Fruit fly (Drosophila melanogaster) whole organism, embryonic: Measurements from ENCODE around the gene glob3.
A peak's percentile ranks its signal among the peaks of the same experiment; 100 is the strongest.

Source experiments
- Asciz ChIP-seq: fragments of 200-800 bp; sonication (Bioruptor generic); optimal IDR thresholded peaks from 2 replicates; lab custom pipeline; 2017; ENCODE audit warnings: missing biosample characterization, mild to moderate bottlenecking, missing genetic modification characterization, missing genetic modification reagents
- CG11560 ChIP-seq: fragments of 200-800 bp; sonication (Bioruptor generic); IDR thresholded peaks from 3 replicates; pipeline ENCODE4 v1.3.6; 2022; ENCODE audit warnings: missing biosample characterization, missing genetic modification characterization
- CG11696 ChIP-seq: fragments of 200-800 bp; sonication (Bioruptor generic); IDR thresholded peaks from 2 replicates; pipeline ENCODE4 v1.3.6; 2022; ENCODE audit warnings: missing biosample characterization, missing genetic modification characterization
- CG12219 ChIP-seq: fragments of 200-800 bp; sonication (Bioruptor generic); optimal IDR thresholded peaks from 3 replicates; lab custom pipeline; 2018; ENCODE audit warnings: missing biosample characterization, mild to moderate bottlenecking, missing genetic modification characterization
- CG12942 ChIP-seq: fragments of 200-800 bp; sonication (Bioruptor generic); optimal IDR thresholded peaks from 3 replicates; lab custom pipeline; 2016; ENCODE audit warnings: missing biosample characterization, missing genetic modification characterization
- CG1529 ChIP-seq: fragments of 200-800 bp; sonication (Bioruptor generic); optimal IDR thresholded peaks from 3 replicates; lab custom pipeline; 2018; ENCODE audit warnings: missing biosample characterization, missing genetic modification characterization
- CG15479 ChIP-seq: fragments of 200-800 bp; sonication (Bioruptor generic); optimal IDR thresholded peaks from 3 replicates; lab custom pipeline; 2019; ENCODE audit warnings: missing biosample characterization, mild to moderate bottlenecking, missing genetic modification characterization, moderate library complexity
- CG1603 ChIP-seq: fragments of 200-800 bp; sonication (Bioruptor generic); optimal IDR thresholded peaks from 2 replicates; lab custom pipeline; 2019; ENCODE audit warnings: missing biosample characterization, mild to moderate bottlenecking, missing genetic modification characterization, moderate library complexity
- CG17568 ChIP-seq: fragments of 200-800 bp; sonication (Bioruptor generic); optimal IDR thresholded peaks from 2 replicates; lab custom pipeline; 2018; ENCODE audit warnings: missing biosample characterization, mild to moderate bottlenecking, missing genetic modification characterization, moderate library complexity
- CG17612 ChIP-seq: fragments of 200-800 bp; sonication (Bioruptor generic); IDR thresholded peaks from 2 replicates; pipeline ENCODE4 v1.3.6; 2022; ENCODE audit warnings: missing biosample characterization, missing genetic modification characterization
- CG18619 ChIP-seq: fragments of 200-800 bp; sonication (Bioruptor generic); optimal IDR thresholded peaks from 3 replicates; lab custom pipeline; 2017; ENCODE audit warnings: missing biosample characterization, mild to moderate bottlenecking, missing genetic modification characterization
- CG2678 ChIP-seq: fragments of 200-800 bp; sonication (Bioruptor generic); optimal IDR thresholded peaks from 3 replicates; lab custom pipeline; 2019; ENCODE audit warnings: missing biosample characterization, mild to moderate bottlenecking, missing genetic modification characterization, moderate library complexity
- CG2889 ChIP-seq: fragments of 200-800 bp; sonication (Bioruptor generic); IDR thresholded peaks from 3 replicates; pipeline ENCODE4 v1.3.6; 2022; ENCODE audit warnings: missing biosample characterization, missing genetic modification characterization
- CG31224 ChIP-seq: fragments of 200-800 bp; sonication (Bioruptor generic); IDR thresholded peaks from 2 replicates; pipeline ENCODE4 v1.3.6; 2022; ENCODE audit warnings: missing biosample characterization, missing genetic modification characterization
- CG4360 ChIP-seq: fragments of 200-800 bp; sonication (Bioruptor generic); IDR thresholded peaks from 2 replicates; pipeline ENCODE4 v1.3.6; 2022; ENCODE audit warnings: missing biosample characterization, missing genetic modification characterization
- CG8359 ChIP-seq: fragments of 200-800 bp; sonication (Bioruptor generic); optimal IDR thresholded peaks from 2 replicates; lab custom pipeline; 2017; ENCODE audit warnings: missing biosample characterization, mild to moderate bottlenecking, missing genetic modification characterization, borderline replicate concordance
- CG9437 ChIP-seq: fragments of 200-800 bp; sonication (Bioruptor generic); optimal IDR thresholded peaks from 2 replicates; lab custom pipeline; 2018; ENCODE audit warnings: missing biosample characterization, mild to moderate bottlenecking, missing genetic modification characterization
- CG9727 ChIP-seq: fragments of 200-800 bp; sonication (Bioruptor generic); optimal IDR thresholded peaks from 3 replicates; lab custom pipeline; 2017; ENCODE audit warnings: missing biosample characterization, mild to moderate bottlenecking, missing genetic modification characterization
- CHES-1-like ChIP-seq: fragments of 200-800 bp; sonication (Bioruptor generic); optimal IDR thresholded peaks from 2 replicates; lab custom pipeline; 2016; ENCODE audit warnings: missing biosample characterization, missing genetic modification characterization
- E2f2 ChIP-seq: fragments of 200-800 bp; sonication (Bioruptor generic); IDR thresholded peaks from 2 replicates; pipeline ENCODE4 v1.3.6; 2022; ENCODE audit warnings: missing biosample characterization, missing genetic modification characterization
- Elba2 ChIP-seq: fragments of 200-800 bp; sonication (Bioruptor generic); optimal IDR thresholded peaks from 3 replicates; lab custom pipeline; 2016; ENCODE audit warnings: missing biosample characterization, missing genetic modification characterization
- HHEX ChIP-seq: fragments of 200-800 bp; sonication (Bioruptor generic); optimal IDR thresholded peaks from 3 replicates; lab custom pipeline; 2017; ENCODE audit warnings: missing biosample characterization, mild to moderate bottlenecking, missing genetic modification characterization, missing genetic modification reagents
- HLH3B ChIP-seq: fragments of 200-800 bp; sonication (Bioruptor generic); IDR thresholded peaks from 2 replicates; pipeline ENCODE4 v1.3.6; 2022; ENCODE audit warnings: missing biosample characterization, missing genetic modification characterization
- HLH54F ChIP-seq: fragments of 200-800 bp; sonication (Bioruptor generic); optimal IDR thresholded peaks from 3 replicates; lab custom pipeline; 2016; ENCODE audit warnings: missing biosample characterization, missing genetic modification characterization
- HLHmδ ChIP-seq: fragments of 200-800 bp; sonication (Bioruptor generic); optimal IDR thresholded peaks from 2 replicates; lab custom pipeline; 2018; ENCODE audit warnings: missing biosample characterization, mild to moderate bottlenecking, missing genetic modification characterization, moderate library complexity
- Hand ChIP-seq: fragments of 200-800 bp; sonication (Bioruptor generic); optimal IDR thresholded peaks from 2 replicates; lab custom pipeline; 2017; ENCODE audit warnings: mild to moderate bottlenecking, missing biosample characterization, missing genetic modification reagents, missing genetic modification characterization
- Lim3 ChIP-seq: fragments of 200-800 bp; sonication (Bioruptor generic); IDR thresholded peaks from 2 replicates; pipeline ENCODE4 v1.3.6; 2022; ENCODE audit warnings: missing biosample characterization, missing genetic modification characterization
- Mrtf ChIP-seq: fragments of 200-800 bp; sonication (Bioruptor generic); IDR thresholded peaks from 3 replicates; pipeline ENCODE4 v1.3.6; 2022; ENCODE audit warnings: missing biosample characterization, missing genetic modification characterization
- Myb ChIP-seq: fragments of 200-800 bp; sonication (Bioruptor generic); optimal IDR thresholded peaks from 2 replicates; lab custom pipeline; 2016; ENCODE audit warnings: missing biosample characterization, missing genetic modification characterization
- Neu2 ChIP-seq: fragments of 200-800 bp; sonication (Bioruptor generic); optimal IDR thresholded peaks from 3 replicates; lab custom pipeline; 2016; ENCODE audit warnings: missing biosample characterization, missing genetic modification characterization, borderline replicate concordance
- Rfx ChIP-seq: fragments of 200-800 bp; sonication (Bioruptor generic); IDR thresholded peaks from 2 replicates; pipeline ENCODE4 v1.3.6; 2022; ENCODE audit warnings: missing biosample characterization, missing genetic modification characterization
- Side ChIP-seq: fragments of 200-800 bp; sonication (Bioruptor generic); optimal IDR thresholded peaks from 2 replicates; lab custom pipeline; 2016; ENCODE audit warnings: missing biosample characterization, missing genetic modification characterization
- Sox100B ChIP-seq: fragments of 200-800 bp; sonication (Bioruptor generic); optimal IDR thresholded peaks from 3 replicates; lab custom pipeline; 2018; ENCODE audit warnings: missing biosample characterization, mild to moderate bottlenecking, missing genetic modification characterization
- Spps ChIP-seq: fragments of 200-800 bp; sonication (Bioruptor generic); optimal IDR thresholded peaks from 2 replicates; lab custom pipeline; 2018; ENCODE audit warnings: missing biosample characterization, mild to moderate bottlenecking, missing genetic modification characterization
- Vsx1 ChIP-seq: fragments of 200-800 bp; sonication (Bioruptor generic); optimal IDR thresholded peaks from 2 replicates; lab custom pipeline; 2017; ENCODE audit warnings: missing biosample characterization, mild to moderate bottlenecking, missing genetic modification characterization, missing genetic modification reagents
- az2 ChIP-seq: fragments of 200-800 bp; sonication (Bioruptor generic); optimal IDR thresholded peaks from 3 replicates; lab custom pipeline; 2016; ENCODE audit warnings: missing biosample characterization, missing genetic modification characterization
- chn ChIP-seq: fragments of 200-800 bp; sonication (Bioruptor generic); optimal IDR thresholded peaks from 2 replicates; lab custom pipeline; 2016; ENCODE audit warnings: missing biosample characterization, missing genetic modification characterization
- crp ChIP-seq, 2 experiments: fragments of 200-800 bp; sonication (Bioruptor generic); optimal IDR thresholded peaks; 2 replicates in 1 of 2; 3 replicates in 1 of 2; lab custom pipeline; 2017; ENCODE audit warnings: missing biosample characterization in 2 of 2, missing genetic modification characterization in 2 of 2, mild to moderate bottlenecking in 1 of 2, moderate library complexity in 1 of 2
- dan ChIP-seq: fragments of 200-800 bp; sonication (Bioruptor generic); IDR thresholded peaks from 2 replicates; pipeline ENCODE4 v1.3.6; 2022; ENCODE audit warnings: missing biosample characterization, missing genetic modification characterization
- dimm ChIP-seq: fragments of 200-800 bp; sonication (Bioruptor generic); IDR thresholded peaks from 2 replicates; pipeline ENCODE4 v1.3.6; 2022; ENCODE audit warnings: missing biosample characterization, missing genetic modification characterization
- dysf ChIP-seq: fragments of 200-800 bp; sonication (Bioruptor generic); IDR thresholded peaks from 3 replicates; pipeline ENCODE4 v1.3.6; 2022; ENCODE audit warnings: missing biosample characterization, missing genetic modification characterization
- gcm ChIP-seq: fragments of 200-800 bp; sonication (Bioruptor generic); optimal IDR thresholded peaks from 2 replicates; lab custom pipeline; 2019; ENCODE audit warnings: missing biosample characterization, mild to moderate bottlenecking, missing genetic modification characterization, moderate library complexity
- lbe ChIP-seq: fragments of 200-800 bp; sonication (Bioruptor generic); optimal IDR thresholded peaks from 2 replicates; lab custom pipeline; 2016; ENCODE audit warnings: missing biosample characterization, mild to moderate bottlenecking, missing genetic modification characterization
- nerfin-1 ChIP-seq: fragments of 200-800 bp; sonication (Bioruptor generic); optimal IDR thresholded peaks from 3 replicates; lab custom pipeline; 2019; ENCODE audit warnings: missing biosample characterization, mild to moderate bottlenecking, missing genetic modification characterization, moderate library complexity
- odd ChIP-seq: fragments of 200-800 bp; sonication (Bioruptor generic); optimal IDR thresholded peaks from 2 replicates; lab custom pipeline; 2017; ENCODE audit warnings: missing biosample characterization, mild to moderate bottlenecking, missing genetic modification characterization
- sima ChIP-seq: fragments of 200-800 bp; sonication (Bioruptor generic); optimal IDR thresholded peaks from 2 replicates; lab custom pipeline; 2016; ENCODE audit warnings: missing biosample characterization, missing genetic modification characterization
- sr ChIP-seq: fragments of 200-800 bp; sonication (Bioruptor generic); IDR thresholded peaks from 3 replicates; pipeline ENCODE4 v1.3.6; 2022; ENCODE audit warnings: missing biosample characterization, missing genetic modification characterization
- tap ChIP-seq: fragments of 200-800 bp; optimal IDR thresholded peaks from 3 replicates; lab custom pipeline; 2019; ENCODE audit warnings: missing biosample characterization, mild to moderate bottlenecking, missing genetic modification characterization, moderate library complexity
- toy ChIP-seq: fragments of 200-800 bp; sonication (Bioruptor generic); IDR thresholded peaks from 2 replicates; pipeline ENCODE4 v1.3.6; 2022; ENCODE audit warnings: missing biosample characterization, missing genetic modification characterization
- zf30C ChIP-seq: fragments of 200-800 bp; sonication (Bioruptor generic); optimal IDR thresholded peaks from 3 replicates; lab custom pipeline; 2018; ENCODE audit warnings: missing biosample characterization, mild to moderate bottlenecking, missing genetic modification characterization
- zfh1 ChIP-seq: fragments of 200-800 bp; sonication (Bioruptor generic); IDR thresholded peaks from 3 replicates; pipeline ENCODE4 v1.3.6; 2022; ENCODE audit warnings: missing biosample characterization, missing genetic modification characterization

The glob3 gene

DNA sequence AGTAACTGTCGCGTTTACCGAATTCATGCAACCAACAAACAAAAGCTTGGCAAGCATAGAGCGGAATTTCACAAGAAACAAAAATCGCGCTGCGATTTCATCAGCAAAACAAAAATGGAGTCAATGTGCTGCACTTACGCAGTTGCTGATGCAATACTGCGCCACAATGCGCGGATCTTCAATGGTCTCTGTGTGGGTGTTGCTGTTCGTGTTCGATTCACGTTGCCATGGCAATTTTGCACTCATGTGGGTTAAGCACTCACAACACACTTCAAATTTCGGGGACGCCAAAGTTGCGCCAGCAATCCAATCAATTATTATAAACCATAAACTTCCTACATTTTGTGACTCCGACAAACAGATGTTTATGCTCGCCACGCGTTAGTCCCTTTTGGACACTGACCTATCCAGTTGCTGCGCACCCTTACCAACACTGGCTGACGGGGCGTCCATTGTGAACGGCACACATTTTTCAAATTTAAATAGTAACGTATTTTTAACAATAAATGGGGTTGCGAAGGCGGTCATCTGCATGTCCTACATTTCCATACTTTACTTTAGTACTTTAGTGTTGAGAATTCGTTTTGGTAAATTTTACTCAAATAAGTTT lies 32.3 kb downstream of the glob3 start, which contains the start of gene CG2017 (continued):
- no peak for TF ChIP-seq toy (GFP tag; lab: Robert Waterston, UW)
- peak; percentile 71 for TF ChIP-seq HLH54F (GFP tag; lab: Kevin White, UChicago)
- TF ChIP-seq CG17568 (GFP tag; lab: Kevin White, UChicago), result no peak
- no peak for TF ChIP-seq CG4360
- TF ChIP-seq nerfin-1 (tag; lab: Kevin White, UChicago), result peak; percentile 35
- peak; percentile 55 for TF ChIP-seq HHEX (GFP tag; lab: Kevin White, UChicago)
- no peak for TF ChIP-seq CG12219
- TF ChIP-seq CG11696 (GFP tag; lab: Robert Waterston, UW), result no peak
- TF ChIP-seq zfh1 (GFP tag; lab: Robert Waterston, UW), result peak; percentile 45; the same call in 1 of the 3 replicates
- TF ChIP-seq Lim3, result no peak
- no peak for TF ChIP-seq Hand (GFP tag; lab: Kevin White, UChicago)
- peak; percentile 100 for TF ChIP-seq Myb (GFP tag; lab: Kevin White, UChicago)
- TF ChIP-seq CG9727 (GFP tag; lab: Kevin White, UChicago), result no peak
- no peak for TF ChIP-seq tap
- TF ChIP-seq E2f2, result peak; percentile 85
- TF ChIP-seq sima, result no peak
- TF ChIP-seq CG18619 (GFP tag; lab: Kevin White, UChicago), result peak; percentile 25
- no peak for TF ChIP-seq dimm (GFP tag; lab: Robert Waterston, UW)
- no peak for TF ChIP-seq CG11560 (tag; lab: Robert Waterston, UW)
- no peak for TF ChIP-seq Neu2
- peak; percentile 43 for TF ChIP-seq Side (GFP tag; lab: Kevin White, UChicago)
- TF ChIP-seq az2 (GFP tag; lab: Kevin White, UChicago), result peak; percentile 13
- TF ChIP-seq Elba2 (GFP tag; lab: Kevin White, UChicago), result no peak
- peak; percentile 68 for TF ChIP-seq CG15479
- TF ChIP-seq dan (GFP tag; lab: Robert Waterston, UW), result no peak
- TF ChIP-seq chn, result peak; percentile 48
- peak; percentile 90 for TF ChIP-seq CG1603
- TF ChIP-seq gcm (GFP tag; lab: Kevin White, UChicago), result no peak
- TF ChIP-seq lbe (GFP tag; lab: Kevin White, UChicago), result no peak
- no peak for TF ChIP-seq CG2678
- TF ChIP-seq Mrtf (GFP tag; lab: Robert Waterston, UW), result no peak
- TF ChIP-seq CHES-1-like (GFP tag; lab: Kevin White, UChicago), result peak; percentile 44
- TF ChIP-seq CG17612 (GFP tag; lab: Robert Waterston, UW), result no peak
- TF ChIP-seq odd (GFP tag; lab: Kevin White, UChicago), result no peak
- no peak for TF ChIP-seq HLH3B (GFP tag; lab: Robert Waterston, UW)
- peak; percentile 76 to 98 for TF ChIP-seq crp (GFP tag; optimal IDR thresholded peaks at IDR 0.05; lab: Kevin White, UChicago)
- TF ChIP-seq CG9437, result no peak
- TF ChIP-seq Asciz, result no peak
- TF ChIP-seq CG31224 (GFP tag; lab: Robert Waterston, UW), result 0 out of 2 replicates have a peak, but pooled peaks have one; percentile 17
- TF ChIP-seq CG8359 (GFP tag; lab: Kevin White, UChicago), result no peak
- TF ChIP-seq zf30C, result no peak
- TF ChIP-seq Spps (tag; lab: Kevin White, UChicago), result no peak
- TF ChIP-seq sr (GFP tag; lab: Robert Waterston, UW), result 0 out of 3 replicates have a peak, but pooled peaks have one; percentile 7
- peak; percentile 29; the same call in 1 of the 3 replicates for TF ChIP-seq dysf (GFP tag; lab: Robert Waterston, UW)
- no peak for TF ChIP-seq CG1529 (GFP tag; lab: Kevin White, UChicago)
- peak; percentile 79 for TF ChIP-seq Rfx (GFP tag; lab: Robert Waterston, UW)
- no peak for TF ChIP-seq Vsx1 (GFP tag; lab: Kevin White, UChicago)
- peak; percentile 30 for TF ChIP-seq CG12942
- no peak for TF ChIP-seq CG2889 (GFP tag; lab: Robert Waterston, UW)
- no peak for TF ChIP-seq HLHmδ (GFP tag; lab: Kevin White, UChicago)
- TF ChIP-seq Sox100B, result no peak
